Comparison of ENCODE assay signal across 3 fruit fly cellular contexts in the genomic region with DNA sequence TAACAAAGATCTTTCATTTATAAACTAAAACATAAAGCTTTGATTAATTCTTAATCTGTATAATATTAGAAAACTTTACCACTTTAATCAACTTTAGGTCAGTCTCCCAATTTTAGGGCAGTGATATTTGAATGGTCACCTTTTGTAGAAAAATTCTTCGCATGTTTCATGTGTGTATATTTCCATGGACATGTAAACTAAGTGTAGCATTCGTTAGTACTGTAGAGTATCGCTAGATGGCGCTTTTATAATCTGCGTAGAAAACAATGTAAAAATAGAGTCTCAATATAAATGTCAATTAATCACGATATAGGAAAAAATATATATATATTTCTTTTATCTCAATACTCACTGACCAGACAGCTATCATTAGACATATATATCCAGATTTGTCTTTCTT.
TF ChIP-seq lines count a peak whose summit lies in the region.

No protein-coding gene starts in this region.

- peak; percentile 77 to 91 for TF ChIP-seq CTCF in S2 (optimal IDR thresholded peaks at IDR 0.05; lab: Kevin White, UChicago)
- peak; percentile 93 for TF ChIP-seq CTCF in whole organism, embryonic (GFP tag; optimal IDR thresholded peaks at IDR 0.05; lab: Kevin White, UChicago)

TF ChIP-seq in whole organism, embryonic, 481 proteins besides CTCF, POLR2A, EP300 and RAD21 (continues in another document):
- no peak for TF ChIP-seq CG2678 (tag; optimal IDR thresholded peaks at IDR 0.05; lab: Kevin White, UChicago)
- TF ChIP-seq Opbp (GFP tag; IDR thresholded peaks at IDR 0.05; lab: Robert Waterston, UW; ENCODE audit: partially characterized antibody): 0 out of 3 replicates have a peak, but pooled peaks have one; percentile 32
- peak; percentile 19 for TF ChIP-seq yki (optimal IDR thresholded peaks at IDR 0.05; lab: Kevin White, UChicago)
- no peak for TF ChIP-seq bowl (GFP tag; IDR thresholded peaks at IDR 0.05; lab: Robert Waterston, UW)
- no peak for TF ChIP-seq toy (GFP tag; IDR thresholded peaks at IDR 0.05; lab: Robert Waterston, UW)
- TF ChIP-seq E2f2 (GFP tag; IDR thresholded peaks at IDR 0.05; lab: Robert Waterston, UW): peak; percentile 17; the same call in 1 of the 2 replicates
- TF ChIP-seq sim (GFP tag; IDR thresholded peaks at IDR 0.05; lab: Robert Waterston, UW): no peak
- TF ChIP-seq CoRest (tag; optimal IDR thresholded peaks at IDR 0.05; lab: Kevin White, UChicago): no peak
- peak; percentile 24 for TF ChIP-seq CG17829 (tag; optimal IDR thresholded peaks at IDR 0.05; lab: Kevin White, UChicago)
- peak; percentile 28; the same call in 1 of the 3 replicates for TF ChIP-seq CG11456 (GFP tag; IDR thresholded peaks at IDR 0.05; lab: Robert Waterston, UW)
- peak; percentile 81 for TF ChIP-seq Bgb (GFP tag; IDR thresholded peaks at IDR 0.05; lab: Robert Waterston, UW; ENCODE audit: partially characterized antibody)
- peak; percentile 6 for TF ChIP-seq Dp (GFP tag; optimal IDR thresholded peaks at IDR 0.05; lab: Kevin White, UChicago)
- no peak for TF ChIP-seq CG18011 (GFP tag; optimal IDR thresholded peaks at IDR 0.05; lab: Kevin White, UChicago)
- TF ChIP-seq amos (GFP tag; IDR thresholded peaks at IDR 0.05; lab: Robert Waterston, UW; ENCODE audit: partially characterized antibody): peak; percentile 76
- 0 out of 2 replicates have a peak, but pooled peaks have one; percentile 10 for TF ChIP-seq inv (GFP tag; IDR thresholded peaks at IDR 0.05; lab: Robert Waterston, UW; ENCODE audit: partially characterized antibody)
- no peak for TF ChIP-seq Gug (GFP tag; IDR thresholded peaks at IDR 0.05; lab: Robert Waterston, UW)
- TF ChIP-seq CG34422 (GFP tag; IDR thresholded peaks at IDR 0.05; lab: Robert Waterston, UW): peak; percentile 15; the same call in 1 of the 3 replicates
- no peak for TF ChIP-seq Optix (GFP tag; IDR thresholded peaks at IDR 0.05; lab: Robert Waterston, UW)
- peak; percentile 14 for TF ChIP-seq CG4424 (GFP tag; optimal IDR thresholded peaks at IDR 0.05; lab: Kevin White, UChicago)
- TF ChIP-seq chm (GFP tag; IDR thresholded peaks at IDR 0.05; lab: Robert Waterston, UW): peak; percentile 43; the same call in 1 of the 2 replicates
- TF ChIP-seq grau (tag; optimal IDR thresholded peaks at IDR 0.05; lab: Kevin White, UChicago): peak; percentile 8
- TF ChIP-seq CG16813 (GFP tag; IDR thresholded peaks at IDR 0.05; lab: Robert Waterston, UW; ENCODE audit: partially characterized antibody): peak; percentile 62; the same call in 2 of the 3 replicates
- TF ChIP-seq CG3847 (GFP tag; IDR thresholded peaks at IDR 0.05; lab: Robert Waterston, UW): peak; percentile 12; the same call in 1 of the 2 replicates
- TF ChIP-seq insv (GFP tag; optimal IDR thresholded peaks at IDR 0.05; lab: Kevin White, UChicago): peak in 1 of 2 experiments; percentile 36
- TF ChIP-seq CG12236 (GFP tag; optimal IDR thresholded peaks at IDR 0.05; lab: Kevin White, UChicago): no peak
- TF ChIP-seq row (GFP tag; IDR thresholded peaks at IDR 0.05; lab: Robert Waterston, UW): peak; percentile 11; the same call in 1 of the 3 replicates
- TF ChIP-seq Hsf (GFP tag; optimal IDR thresholded peaks at IDR 0.05; lab: Kevin White, UChicago): peak; percentile 8
- peak; percentile 46 for TF ChIP-seq Ets65A (GFP tag; lab: Kevin White, UChicago)
- TF ChIP-seq knrl (GFP tag; IDR thresholded peaks at IDR 0.05; lab: Robert Waterston, UW; ENCODE audit: partially characterized antibody): peak; percentile 72
- TF ChIP-seq CG7963 (GFP tag; IDR thresholded peaks at IDR 0.05; lab: Robert Waterston, UW; ENCODE audit: partially characterized antibody): 0 out of 3 replicates have a peak, but pooled peaks have one; percentile 36
- peak; percentile 68 for TF ChIP-seq sens (GFP tag; lab: Kevin White, UChicago)
- peak; percentile 73; the same call in 2 of the 3 replicates for TF ChIP-seq CG2199 (GFP tag; IDR thresholded peaks at IDR 0.05; lab: Robert Waterston, UW)
- TF ChIP-seq da (GFP tag; optimal IDR thresholded peaks at IDR 0.05; lab: Kevin White, UChicago): no peak
- TF ChIP-seq CG42726 (GFP tag; IDR thresholded peaks at IDR 0.05; lab: Robert Waterston, UW; ENCODE audit: partially characterized antibody): peak; percentile 25; the same call in 1 of the 2 replicates
- peak; percentile 7; the same call in 1 of the 2 replicates for TF ChIP-seq CG32532 (GFP tag; IDR thresholded peaks at IDR 0.05; lab: Robert Waterston, UW)
- TF ChIP-seq ash1 (GFP tag; optimal IDR thresholded peaks at IDR 0.05; lab: Kevin White, UChicago): no peak
- peak; percentile 44; the same call in 1 of the 2 replicates for TF ChIP-seq Rfx (GFP tag; IDR thresholded peaks at IDR 0.05; lab: Robert Waterston, UW)
- TF ChIP-seq CG3995 (GFP tag; optimal IDR thresholded peaks at IDR 0.05; lab: Kevin White, UChicago): peak; percentile 92

TF ChIP-seq in whole organism, prepupa, 60 proteins besides CTCF, POLR2A, EP300 and RAD21:
- TF ChIP-seq svp (GFP tag; lab: Kevin White, UChicago) (peak; percentile 15), net (GFP tag; optimal IDR thresholded peaks at IDR 0.05; lab: Kevin White, UChicago) (no peak), Sox14 (GFP tag; optimal IDR thresholded peaks at IDR 0.05; lab: Kevin White, UChicago) (no peak), CG1621 (tag; optimal IDR thresholded peaks at IDR 0.05; lab: Kevin White, UChicago) (no peak), CG11294 (GFP tag; IDR thresholded peaks at IDR 0.05; lab: Robert Waterston, UW) (no peak), CG8319 (GFP tag; optimal IDR thresholded peaks at IDR 0.05; lab: Kevin White, UChicago) (peak; percentile 52), dac (GFP tag; optimal IDR thresholded peaks at IDR 0.05; lab: Kevin White, UChicago) (no peak), Eip78C (GFP tag; lab: Kevin White, UChicago) (peak; percentile 33)
